Worm (Caenorhabditis elegans) whole organism, young adult: Measurements from ENCODE around the gene T28D9.11.

ENCODE experiments used
- B0336.3 ChIP-seq: fragments of 200-800 bp; sonication (Bioruptor generic); IDR thresholded peaks from 2 replicates; pipeline ENCODE4 v1.3.6; 2022; ENCODE audit warnings: missing genetic modification characterization, missing compliant biosample characterization
- C06A6.2 ChIP-seq: fragments of 200-800 bp; sonication (Bioruptor generic); conservative IDR thresholded peaks from 2 replicates; pipeline ENCODE4 v1.3.6; 2022; ENCODE audit warnings: missing genetic modification characterization, missing compliant biosample characterization
- C17E4.6 ChIP-seq: fragments of 200-800 bp; sonication (Bioruptor generic); IDR thresholded peaks from 2 replicates; pipeline ENCODE4 v1.3.6; 2022; ENCODE audit warnings: missing genetic modification reagents, missing genetic modification characterization, missing compliant biosample characterization
- D2030.7 ChIP-seq: fragments of 200-800 bp; sonication (Bioruptor generic); IDR thresholded peaks from 2 replicates; pipeline ENCODE4 v1.3.6; 2022; ENCODE audit warnings: missing genetic modification reagents, missing genetic modification characterization, missing compliant biosample characterization
- F33H1.4 ChIP-seq: fragments of 200-800 bp; sonication (Bioruptor generic); IDR thresholded peaks from 2 replicates; pipeline ENCODE4 v1.3.6; 2022; ENCODE audit warnings: missing genetic modification reagents, missing genetic modification characterization, missing compliant biosample characterization
- F37B4.10 ChIP-seq: fragments of 200-800 bp; sonication (Bioruptor generic); IDR thresholded peaks from 2 replicates; pipeline ENCODE4 v1.3.6; 2022; ENCODE audit warnings: missing genetic modification characterization, missing compliant biosample characterization
- F39B2.1 ChIP-seq: fragments of 200-800 bp; sonication (Bioruptor generic); IDR thresholded peaks from 2 replicates; pipeline ENCODE4 v1.3.6; 2022; ENCODE audit warnings: missing genetic modification reagents, missing genetic modification characterization, missing compliant biosample characterization
- F49E8.2 ChIP-seq: sonication (generic microtip); optimal IDR thresholded peaks from 3 replicates; lab custom pipeline; 2017; ENCODE audit warnings: missing genetic modification characterization, mild to moderate bottlenecking, missing compliant biosample characterization, antibody characterized with exemption, moderate library complexity; ENCODE audit not compliant: insufficient read depth
- T26A5.8 ChIP-seq: sonication (generic microtip); optimal IDR thresholded peaks from 2 replicates; lab custom pipeline; 2016; ENCODE audit warnings: missing genetic modification characterization, missing compliant biosample characterization
- Y53F4B.3 ChIP-seq: fragments of 200-800 bp; sonication (Bioruptor generic); IDR thresholded peaks from 2 replicates; pipeline ENCODE4 v1.3.6; 2022; ENCODE audit warnings: missing genetic modification reagents, missing genetic modification characterization, missing compliant biosample characterization
- akir-1 ChIP-seq: fragments of 200-800 bp; sonication (Bioruptor generic); optimal IDR thresholded peaks from 2 replicates; lab custom pipeline; 2018; ENCODE audit warnings: mild to moderate bottlenecking, missing genetic modification characterization, moderate library complexity, missing compliant biosample characterization
- attf-3 ChIP-seq: fragments of 200-800 bp; sonication (Bioruptor generic); conservative IDR thresholded peaks from 2 replicates; pipeline ENCODE4 v1.3.6; 2022; ENCODE audit warnings: missing genetic modification reagents, missing genetic modification characterization, missing compliant biosample characterization
- bed-2 ChIP-seq: fragments of 200-800 bp; sonication (Bioruptor generic); IDR thresholded peaks from 2 replicates; pipeline ENCODE4 v1.3.6; 2022; ENCODE audit warnings: missing genetic modification reagents, missing genetic modification characterization, missing compliant biosample characterization
- cebp-1 ChIP-seq, 2 experiments: fragments of 200-800 bp in 1 of 2; sonication (Bioruptor generic) in 1 of 2; sonication (generic microtip) in 1 of 2; IDR thresholded peaks in 1 of 2; optimal IDR thresholded peaks in 1 of 2; 2 replicates each; pipeline versions ENCODE4 v1.3.6 to Lab custom; 2017 to 2022; ENCODE audit warnings: missing compliant biosample characterization in 2 of 2, missing genetic modification characterization in 2 of 2, mild to moderate bottlenecking in 1 of 2, missing genetic modification reagents in 1 of 2, moderate library complexity in 1 of 2
- ceh-100 ChIP-seq: fragments of 200-800 bp; sonication (Bioruptor generic); IDR thresholded peaks from 2 replicates; pipeline ENCODE4 v1.3.6; 2022; ENCODE audit warnings: missing genetic modification reagents, missing genetic modification characterization, missing compliant biosample characterization
- ceh-91 ChIP-seq: fragments of 200-800 bp; sonication (Bioruptor generic); IDR thresholded peaks from 2 replicates; pipeline ENCODE4 v1.3.6; 2022; ENCODE audit warnings: missing genetic modification reagents, missing genetic modification characterization, missing compliant biosample characterization
- dpl-1 ChIP-seq: fragments of 150-350 bp; optimal IDR thresholded peaks from 2 replicates; lab custom pipeline; 2014; ENCODE audit warnings: missing biosample characterization, missing genetic modification reagents, missing genetic modification characterization
- efl-1 ChIP-seq: fragments of 150-350 bp; optimal IDR thresholded peaks from 2 replicates; lab custom pipeline; 2014; ENCODE audit warnings: missing biosample characterization, missing genetic modification reagents, missing genetic modification characterization
- hmg-1.2 ChIP-seq: fragments of 200-800 bp; sonication (Bioruptor generic); IDR thresholded peaks from 2 replicates; pipeline ENCODE4 v1.3.6; 2022; ENCODE audit warnings: missing genetic modification reagents, missing genetic modification characterization, missing compliant biosample characterization
- lin-35 ChIP-seq, 3 experiments: fragments of 150-350 bp in 2 of 3; sonication (generic microtip) in 1 of 3; optimal IDR thresholded peaks; 2 replicates each; lab custom pipeline; 2014 to 2018; ENCODE audit warnings: missing biosample characterization in 3 of 3, missing genetic modification characterization in 3 of 3, missing genetic modification reagents in 3 of 3
- lin-54 ChIP-seq: fragments of 200-800 bp; sonication (Bioruptor generic); optimal IDR thresholded peaks from 2 replicates; lab custom pipeline; 2018; ENCODE audit warnings: mild to moderate bottlenecking, missing genetic modification characterization, missing compliant biosample characterization
- lsl-1 ChIP-seq: fragments of 200-800 bp; sonication (Bioruptor generic); optimal IDR thresholded peaks from 2 replicates; lab custom pipeline; 2018; ENCODE audit warnings: mild to moderate bottlenecking, missing genetic modification characterization, moderate library complexity, missing compliant biosample characterization
- madf-3 ChIP-seq: fragments of 200-800 bp; sonication (Bioruptor generic); IDR thresholded peaks from 2 replicates; pipeline ENCODE4 v1.3.6; 2022; ENCODE audit warnings: missing genetic modification reagents, missing genetic modification characterization, missing compliant biosample characterization
- madf-6 ChIP-seq: fragments of 200-800 bp; sonication (Bioruptor generic); IDR thresholded peaks from 2 replicates; pipeline ENCODE4 v1.3.6; 2022; ENCODE audit warnings: missing genetic modification reagents, missing genetic modification characterization, missing compliant biosample characterization
- madf-8 ChIP-seq: fragments of 200-800 bp; sonication (Bioruptor generic); conservative IDR thresholded peaks from 2 replicates; pipeline ENCODE4 v1.3.6; 2022; ENCODE audit warnings: missing genetic modification reagents, missing genetic modification characterization, missing compliant biosample characterization
- mcd-1 ChIP-seq: fragments of 200-800 bp; sonication (Bioruptor generic); IDR thresholded peaks from 2 replicates; pipeline ENCODE4 v1.3.6; 2022; ENCODE audit warnings: missing genetic modification reagents, missing genetic modification characterization, missing compliant biosample characterization
- mes-4 ChIP-seq: sonication (generic microtip); optimal IDR thresholded peaks from 2 replicates; lab custom pipeline; 2016; ENCODE audit warnings: missing genotype, missing genetic modification characterization, missing compliant biosample characterization
- nhr-27 ChIP-seq: fragments of 200-800 bp; sonication (Bioruptor generic); optimal IDR thresholded peaks from 2 replicates; lab custom pipeline; 2018; ENCODE audit warnings: mild to moderate bottlenecking, missing genetic modification characterization, moderate library complexity, missing compliant biosample characterization
- nhr-80 ChIP-seq: sonication (generic microtip); optimal IDR thresholded peaks from 2 replicates; lab custom pipeline; 2016; ENCODE audit warnings: missing genetic modification characterization, missing compliant biosample characterization
- rcor-1 ChIP-seq: fragments of 200-800 bp; sonication (Bioruptor generic); IDR thresholded peaks from 2 replicates; pipeline ENCODE4 v1.3.6; 2022; ENCODE audit warnings: missing genetic modification reagents, missing genetic modification characterization, missing compliant biosample characterization
- snpc-1.1 ChIP-seq: sonication (generic microtip); optimal IDR thresholded peaks from 2 replicates; lab custom pipeline; 2017; ENCODE audit warnings: missing genetic modification characterization, mild to moderate bottlenecking, missing compliant biosample characterization, antibody characterized with exemption, moderate library complexity, missing genotype, missing genetic modification reagents; ENCODE audit not compliant: insufficient read depth
- snpc-3.4 ChIP-seq: sonication (generic microtip); optimal IDR thresholded peaks from 2 replicates; lab custom pipeline; 2017; ENCODE audit warnings: missing genetic modification characterization, mild to moderate bottlenecking, missing compliant biosample characterization, antibody characterized with exemption, moderate library complexity, missing genotype, missing genetic modification reagents
- tlf-1 ChIP-seq: fragments of 200-800 bp; sonication (Bioruptor generic); optimal IDR thresholded peaks from 2 replicates; lab custom pipeline; 2018; ENCODE audit warnings: mild to moderate bottlenecking, missing genetic modification characterization, missing compliant biosample characterization
- unc-130 ChIP-seq: sonication (generic microtip); optimal IDR thresholded peaks from 2 replicates; lab custom pipeline; 2016; ENCODE audit warnings: missing genetic modification reagents, missing genetic modification characterization, missing compliant biosample characterization
- unc-62 ChIP-seq: fragments of 150-350 bp; optimal IDR thresholded peaks from 2 replicates; lab custom pipeline; 2014; ENCODE audit warnings: missing biosample characterization, missing genetic modification reagents, missing genetic modification characterization
- xnd-1 ChIP-seq: sonication (generic microtip); optimal IDR thresholded peaks from 2 replicates; lab custom pipeline; 2016; ENCODE audit warnings: missing genotype, missing genetic modification reagents, missing genetic modification characterization, missing compliant biosample characterization
- ztf-26 ChIP-seq: sonication (generic microtip); optimal IDR thresholded peaks from 2 replicates; lab custom pipeline; 2017; ENCODE audit warnings: missing genetic modification characterization, missing compliant biosample characterization

T28D9.11 gene

ce11 chrII:6520103-6520502 is 28.3 kb upstream of the T28D9.11 start:
- TF ChIP-seq attf-3 (GFP tag; lab: Robert Waterston, UW), result no peak
- TF ChIP-seq B0336.3, result no peak
- TF ChIP-seq F37B4.10 (GFP tag; lab: Robert Waterston, UW), result no peak
- no peak for TF ChIP-seq tlf-1 (GFP tag; lab: Kevin White, UChicago)
- peak; percentile 68 for TF ChIP-seq nhr-80

- TF ChIP-seq T26A5.8 (tag; lab: Kevin White, UChicago) (no peak), ceh-91 (peak; percentile 77), mcd-1 (GFP tag; lab: Robert Waterston, UW) (peak; percentile 58; the same call in 1 of the 2 replicates), xnd-1 (peak; percentile 61), lin-35 (GFP tag; optimal IDR thresholded peaks at IDR 0.05; lab: Kevin White, UChicago) (peak in 1 of 3 experiments; percentile 67), dpl-1 (GFP tag; lab: Kevin White, UChicago) (peak; percentile 78), ceh-100 (GFP tag; lab: Robert Waterston, UW) (0 out of 2 replicates have a peak, but pooled peaks have one; percentile 28), rcor-1 (GFP tag; lab: Robert Waterston, UW) (peak; percentile 40; the same call in 1 of the 2 replicates), hmg-1.2 (GFP tag; lab: Robert Waterston, UW) (peak; percentile 23; the same call in 1 of the 2 replicates), akir-1 (GFP tag; lab: Kevin White, UChicago) (no peak), lin-54 (GFP tag; lab: Kevin White, UChicago) (peak; percentile 39), F49E8.2 (tag; lab: Kevin White, UChicago) (peak; percentile 18), snpc-1.1 (tag; lab: Kevin White, UChicago) (no peak), ztf-26 (tag; lab: Kevin White, UChicago) (no peak), unc-130 (GFP tag; lab: Kevin White, UChicago) (peak; percentile 77), F33H1.4 (GFP tag; lab: Robert Waterston, UW) (peak; percentile 52; the same call in 1 of the 2 replicates), madf-8 (GFP tag; lab: Robert Waterston, UW) (peak; percentile 85), D2030.7 (GFP tag; lab: Robert Waterston, UW) (peak; percentile 61; the same call in 1 of the 2 replicates), snpc-3.4 (tag; lab: Kevin White, UChicago) (peak; percentile 79), bed-2 (no peak), madf-6 (GFP tag; lab: Robert Waterston, UW) (peak; percentile 90), efl-1 (peak; percentile 94), lsl-1 (GFP tag; lab: Kevin White, UChicago) (peak; percentile 82), F39B2.1 (GFP tag; lab: Robert Waterston, UW) (no peak)
Measured at ce11 chrII:6519703-6520102, 27.9 kb upstream of the T28D9.11 start.

ce11 chrII:6516276-6516675 is 24.5 kb upstream of the T28D9.11 start, which contains the start of gene C56E6.7:
Gene C56E6.7, plus strand, starts transcription at chrII:6516576.
- TF ChIP-seq unc-62 (GFP tag; lab: Kevin White, UChicago), result no peak
- no peak for TF ChIP-seq cebp-1 (GFP tag; IDR thresholded peaks at IDR 0.05; lab: Robert Waterston, UW)
- TF ChIP-seq cebp-1 (tag; optimal IDR thresholded peaks at IDR 0.05; lab: Kevin White, UChicago), result no peak
- no peak for TF ChIP-seq mes-4
- no peak for TF ChIP-seq madf-3 (GFP tag; lab: Robert Waterston, UW)
- TF ChIP-seq nhr-27, result no peak
- TF ChIP-seq C17E4.6 (GFP tag; lab: Robert Waterston, UW), result no peak
- no peak for TF ChIP-seq dpl-1 (GFP tag; lab: Kevin White, UChicago)
- TF ChIP-seq C06A6.2 (GFP tag; lab: Robert Waterston, UW), result no peak
- TF ChIP-seq Y53F4B.3 (GFP tag; lab: Robert Waterston, UW), result no peak
